Fruit fly (Drosophila melanogaster) whole organism, embryonic: Measurements from ENCODE around the gene Prosalpha6.
A peak's percentile ranks its signal among the peaks of the same experiment; 100 is the strongest.

ENCODE experiments used
- Bteb2 ChIP-seq: fragments of 200-800 bp; sonication (Bioruptor generic); optimal IDR thresholded peaks from 2 replicates; lab custom pipeline; 2016; ENCODE audit warnings: missing biosample characterization, missing genetic modification characterization
- CG1024 ChIP-seq: fragments of 200-800 bp; sonication (Bioruptor generic); IDR thresholded peaks from 2 replicates; pipeline ENCODE4 v1.3.6; 2022; ENCODE audit warnings: missing biosample characterization, missing genetic modification characterization
- CG11504 ChIP-seq: fragments of 200-800 bp; sonication (Bioruptor generic); optimal IDR thresholded peaks from 3 replicates; lab custom pipeline; 2019; ENCODE audit warnings: missing biosample characterization, mild to moderate bottlenecking, missing genetic modification characterization, moderate library complexity
- CG12942 ChIP-seq: fragments of 200-800 bp; sonication (Bioruptor generic); optimal IDR thresholded peaks from 3 replicates; lab custom pipeline; 2016; ENCODE audit warnings: missing biosample characterization, missing genetic modification characterization
- CG15011 ChIP-seq: fragments of 200-800 bp; sonication (Bioruptor generic); optimal IDR thresholded peaks from 3 replicates; lab custom pipeline; 2018; ENCODE audit warnings: missing biosample characterization, mild to moderate bottlenecking, missing genetic modification characterization
- CG15073 ChIP-seq: fragments of 200-800 bp; sonication (Bioruptor generic); optimal IDR thresholded peaks from 2 replicates; lab custom pipeline; 2016; ENCODE audit warnings: missing biosample characterization, missing genetic modification characterization
- CG16815 ChIP-seq: fragments of 200-800 bp; sonication (Bioruptor generic); optimal IDR thresholded peaks from 3 replicates; lab custom pipeline; 2017; ENCODE audit warnings: missing biosample characterization, mild to moderate bottlenecking, missing genetic modification characterization
- CG17385 ChIP-seq: fragments of 200-800 bp; sonication (Bioruptor generic); optimal IDR thresholded peaks from 3 replicates; lab custom pipeline; 2018; ENCODE audit warnings: missing biosample characterization, mild to moderate bottlenecking, missing genetic modification characterization
- CG2116 ChIP-seq: fragments of 200-800 bp; sonication (Bioruptor generic); optimal IDR thresholded peaks from 3 replicates; lab custom pipeline; 2018; ENCODE audit warnings: missing biosample characterization, mild to moderate bottlenecking, missing genetic modification characterization
- CG30431 ChIP-seq: fragments of 200-800 bp; sonication (Bioruptor generic); optimal IDR thresholded peaks from 2 replicates; lab custom pipeline; 2017; ENCODE audit warnings: missing biosample characterization, missing genetic modification characterization
- CG3163 ChIP-seq: fragments of 200-800 bp; sonication (Bioruptor generic); optimal IDR thresholded peaks from 3 replicates; lab custom pipeline; 2016; ENCODE audit warnings: missing biosample characterization, missing genetic modification characterization
- CG33213 ChIP-seq: fragments of 200-800 bp; sonication (Bioruptor generic); optimal IDR thresholded peaks from 3 replicates; lab custom pipeline; 2016; ENCODE audit warnings: missing biosample characterization, missing genetic modification characterization
- CG33557 ChIP-seq: fragments of 200-800 bp; sonication (Bioruptor generic); optimal IDR thresholded peaks from 2 replicates; lab custom pipeline; 2019; ENCODE audit warnings: missing biosample characterization, mild to moderate bottlenecking, missing genetic modification characterization, moderate library complexity
- CG3847 ChIP-seq: fragments of 200-800 bp; sonication (Bioruptor generic); IDR thresholded peaks from 2 replicates; pipeline ENCODE4 v1.3.6; 2022; ENCODE audit warnings: missing biosample characterization, missing genetic modification characterization
- CG4820 ChIP-seq: fragments of 200-800 bp; sonication (Bioruptor generic); optimal IDR thresholded peaks from 3 replicates; lab custom pipeline; 2016; ENCODE audit warnings: missing biosample characterization, missing genetic modification characterization
- CG6765 ChIP-seq: fragments of 200-800 bp; sonication (Bioruptor generic); optimal IDR thresholded peaks from 3 replicates; lab custom pipeline; 2017; ENCODE audit warnings: missing biosample characterization, mild to moderate bottlenecking, missing genetic modification characterization
- CG6813 ChIP-seq: fragments of 200-800 bp; sonication (Bioruptor generic); optimal IDR thresholded peaks from 2 replicates; lab custom pipeline; 2017; ENCODE audit warnings: missing biosample characterization, missing genetic modification characterization, mild to moderate bottlenecking, moderate library complexity, missing genetic modification reagents
- CG9932 ChIP-seq: fragments of 200-800 bp; sonication (Bioruptor generic); IDR thresholded peaks from 2 replicates; pipeline ENCODE4 v1.3.6; 2022; ENCODE audit warnings: missing biosample characterization, missing genetic modification characterization
- Elba2 ChIP-seq: fragments of 200-800 bp; sonication (Bioruptor generic); optimal IDR thresholded peaks from 3 replicates; lab custom pipeline; 2016; ENCODE audit warnings: missing biosample characterization, missing genetic modification characterization
- Hey ChIP-seq: fragments of 200-800 bp; sonication (Bioruptor generic); optimal IDR thresholded peaks from 3 replicates; lab custom pipeline; 2018; ENCODE audit warnings: missing biosample characterization, mild to moderate bottlenecking, missing genetic modification characterization
- Hmr ChIP-seq: fragments of 200-800 bp; sonication (Bioruptor generic); optimal IDR thresholded peaks from 3 replicates; lab custom pipeline; 2017; ENCODE audit warnings: mild to moderate bottlenecking, missing biosample characterization, missing genetic modification reagents, missing genetic modification characterization
- Kr ChIP-seq: fragments of 200-800 bp; sonication (Bioruptor generic); optimal IDR thresholded peaks from 2 replicates; lab custom pipeline; 2017; ENCODE audit warnings: missing biosample characterization, mild to moderate bottlenecking, missing genetic modification characterization
- Max ChIP-seq: fragments of 200-800 bp; sonication (Bioruptor generic); optimal IDR thresholded peaks from 2 replicates; lab custom pipeline; 2016; ENCODE audit warnings: missing biosample characterization, mild to moderate bottlenecking, missing genetic modification characterization
- Optix ChIP-seq: fragments of 200-800 bp; sonication (Bioruptor generic); IDR thresholded peaks from 3 replicates; pipeline ENCODE4 v1.3.6; 2022; ENCODE audit warnings: missing biosample characterization, missing genetic modification characterization
- Rx ChIP-seq: fragments of 200-800 bp; sonication (Bioruptor generic); IDR thresholded peaks from 2 replicates; pipeline ENCODE4 v1.3.6; 2022; ENCODE audit warnings: missing biosample characterization, missing genetic modification characterization
- Six4 ChIP-seq: fragments of 200-800 bp; sonication (Bioruptor generic); optimal IDR thresholded peaks from 2 replicates; lab custom pipeline; 2016; ENCODE audit warnings: missing biosample characterization, missing genetic modification characterization
- Taf1 ChIP-seq: fragments of 200-800 bp; sonication (Bioruptor generic); IDR thresholded peaks from 2 replicates; pipeline ENCODE4 v1.3.6; 2022; ENCODE audit warnings: missing biosample characterization, missing genetic modification characterization
- ase ChIP-seq: fragments of 200-800 bp; sonication (Bioruptor generic); IDR thresholded peaks from 3 replicates; pipeline ENCODE4 v1.3.6; 2022; ENCODE audit warnings: missing biosample characterization, missing genetic modification characterization
- ash1 ChIP-seq: fragments of 200-800 bp; sonication (Bioruptor generic); optimal IDR thresholded peaks from 2 replicates; lab custom pipeline; 2018; ENCODE audit warnings: missing biosample characterization, mild to moderate bottlenecking, missing genetic modification characterization
- bbx ChIP-seq: fragments of 200-800 bp; sonication (Bioruptor generic); IDR thresholded peaks from 2 replicates; pipeline ENCODE4 v1.3.6; 2022; ENCODE audit warnings: missing biosample characterization, missing genetic modification characterization; ENCODE audit not compliant: partially characterized antibody
- chif ChIP-seq, 2 experiments: fragments of 200-800 bp; sonication (Bioruptor generic); optimal IDR thresholded peaks; 3 replicates each; lab custom pipeline; 2016; ENCODE audit warnings: missing biosample characterization in 2 of 2, missing genetic modification characterization in 2 of 2
- crp ChIP-seq, 2 experiments: fragments of 200-800 bp; sonication (Bioruptor generic); optimal IDR thresholded peaks; 2 replicates in 1 of 2; 3 replicates in 1 of 2; lab custom pipeline; 2017; ENCODE audit warnings: missing biosample characterization in 2 of 2, missing genetic modification characterization in 2 of 2, mild to moderate bottlenecking in 1 of 2, moderate library complexity in 1 of 2
- cwo ChIP-seq: fragments of 200-800 bp; sonication (Bioruptor generic); optimal IDR thresholded peaks from 3 replicates; lab custom pipeline; 2017; ENCODE audit warnings: missing biosample characterization, missing genetic modification characterization, mild to moderate bottlenecking, moderate library complexity, missing genetic modification reagents
- dimm ChIP-seq: fragments of 200-800 bp; sonication (Bioruptor generic); IDR thresholded peaks from 2 replicates; pipeline ENCODE4 v1.3.6; 2022; ENCODE audit warnings: missing biosample characterization, missing genetic modification characterization
- dmrt99B ChIP-seq: fragments of 200-800 bp; sonication (Bioruptor generic); optimal IDR thresholded peaks from 2 replicates; lab custom pipeline; 2018; ENCODE audit warnings: missing biosample characterization, mild to moderate bottlenecking, missing genetic modification characterization, moderate library complexity
- emc ChIP-seq: fragments of 200-800 bp; sonication (Bioruptor generic); optimal IDR thresholded peaks from 2 replicates; lab custom pipeline; 2016; ENCODE audit warnings: missing biosample characterization, missing genetic modification characterization
- esg ChIP-seq: fragments of 200-800 bp; sonication (Bioruptor generic); conservative IDR thresholded peaks from 2 replicates; pipeline ENCODE4 v1.3.6; 2022; ENCODE audit warnings: missing biosample characterization, missing genetic modification characterization
- eyg ChIP-seq: fragments of 200-800 bp; sonication (Bioruptor generic); optimal IDR thresholded peaks from 3 replicates; lab custom pipeline; 2016; ENCODE audit warnings: missing biosample characterization, missing genetic modification characterization
- fd102C ChIP-seq: fragments of 200-800 bp; sonication (Bioruptor generic); optimal IDR thresholded peaks from 2 replicates; lab custom pipeline; 2018; ENCODE audit warnings: missing biosample characterization, mild to moderate bottlenecking, missing genetic modification characterization, moderate library complexity
- gem ChIP-seq: fragments of 200-800 bp; sonication (Bioruptor generic); optimal IDR thresholded peaks from 2 replicates; lab custom pipeline; 2019; ENCODE audit warnings: missing biosample characterization, mild to moderate bottlenecking, missing genetic modification characterization, moderate library complexity
- hbn ChIP-seq: fragments of 200-800 bp; sonication (Bioruptor generic); IDR thresholded peaks from 2 replicates; pipeline ENCODE4 v1.3.6; 2022; ENCODE audit warnings: missing biosample characterization, missing genetic modification characterization; ENCODE audit not compliant: partially characterized antibody
- lola ChIP-seq, 3 experiments: fragments of >200 bp in 2 of 3; fragments of 200-800 bp in 1 of 3; sonication (Bioruptor generic) in 1 of 3; optimal IDR thresholded peaks; 2 replicates each; lab custom pipeline; 2017 to 2019; ENCODE audit warnings: missing biosample characterization in 3 of 3, missing genetic modification characterization in 3 of 3, mild to moderate bottlenecking in 1 of 3, moderate library complexity in 1 of 3
- luna ChIP-seq: fragments of 200-800 bp; sonication (Bioruptor generic); optimal IDR thresholded peaks from 2 replicates; lab custom pipeline; 2016; ENCODE audit warnings: missing biosample characterization, missing genetic modification characterization
- mld ChIP-seq: fragments of 200-800 bp; sonication (Bioruptor generic); IDR thresholded peaks from 3 replicates; pipeline ENCODE4 v1.3.6; 2022; ENCODE audit warnings: missing biosample characterization, missing genetic modification characterization; ENCODE audit not compliant: partially characterized antibody
- pfk ChIP-seq: fragments of 200-800 bp; sonication (Bioruptor generic); optimal IDR thresholded peaks from 2 replicates; lab custom pipeline; 2018; ENCODE audit warnings: missing biosample characterization, mild to moderate bottlenecking, missing genetic modification characterization, moderate library complexity
- pnt ChIP-seq: fragments of 200-800 bp; sonication (Bioruptor generic); optimal IDR thresholded peaks from 3 replicates; lab custom pipeline; 2016; ENCODE audit warnings: missing biosample characterization, missing genetic modification characterization
- salm ChIP-seq: fragments of 200-800 bp; sonication (Bioruptor generic); optimal IDR thresholded peaks from 2 replicates; lab custom pipeline; 2018; ENCODE audit warnings: missing biosample characterization, mild to moderate bottlenecking, missing genetic modification characterization
- sim ChIP-seq: fragments of 200-800 bp; sonication (Bioruptor generic); IDR thresholded peaks from 2 replicates; pipeline ENCODE4 v1.3.6; 2022; ENCODE audit warnings: missing biosample characterization, missing genetic modification characterization
- ttk ChIP-seq: fragments of 200-800 bp; sonication (Bioruptor generic); IDR thresholded peaks from 2 replicates; pipeline ENCODE4 v2.1.2; 2022; ENCODE audit warnings: missing biosample characterization, missing genetic modification characterization
- unpg ChIP-seq: fragments of 200-800 bp; sonication (Bioruptor generic); optimal IDR thresholded peaks from 3 replicates; lab custom pipeline; 2018; ENCODE audit warnings: missing biosample characterization, mild to moderate bottlenecking, missing genetic modification characterization, moderate library complexity

Gene Prosalpha6

dm6 chr2L:10226724-10227407 lies 5.7 kb downstream of the Prosalpha6 start, which contains the start of gene CG5708 (continued):
- no peak for TF ChIP-seq CG30431 (GFP tag; lab: Kevin White, UChicago)
- TF ChIP-seq Hmr (GFP tag; lab: Kevin White, UChicago), result no peak
- TF ChIP-seq chif (GFP tag; optimal IDR thresholded peaks at IDR 0.05; lab: Kevin White, UChicago), result no peak
- no peak for TF ChIP-seq Max
- no peak for TF ChIP-seq CG3163 (GFP tag; lab: Kevin White, UChicago)
- no peak for TF ChIP-seq eyg (GFP tag; lab: Kevin White, UChicago)
- no peak for TF ChIP-seq CG15011 (GFP tag; lab: Kevin White, UChicago)
- TF ChIP-seq Optix, result no peak
- TF ChIP-seq CG6765 (GFP tag; lab: Kevin White, UChicago), result no peak
- TF ChIP-seq Bteb2 (GFP tag; lab: Kevin White, UChicago), result no peak
- no peak for TF ChIP-seq Hey
- no peak for TF ChIP-seq bbx (GFP tag; lab: Robert Waterston, UW)
- peak in 1 of 2 experiments; percentile 48 for TF ChIP-seq crp (GFP tag; optimal IDR thresholded peaks at IDR 0.05; lab: Kevin White, UChicago)
- peak; percentile 30; the same call in 1 of the 2 replicates for TF ChIP-seq hbn (GFP tag; lab: Robert Waterston, UW)
- TF ChIP-seq CG2116 (GFP tag; lab: Kevin White, UChicago), result peak; percentile 23
- TF ChIP-seq CG33213 (GFP tag; lab: Kevin White, UChicago), result no peak
- no peak for TF ChIP-seq mld (GFP tag; lab: Robert Waterston, UW)
- TF ChIP-seq CG33557 (GFP tag; lab: Kevin White, UChicago), result no peak
- no peak for TF ChIP-seq luna (GFP tag; lab: Kevin White, UChicago)
- TF ChIP-seq CG12942 (GFP tag; lab: Kevin White, UChicago), result no peak
- no peak for TF ChIP-seq CG11504 (tag; lab: Kevin White, UChicago)
- no peak for TF ChIP-seq pnt
- TF ChIP-seq CG6813 (GFP tag; lab: Kevin White, UChicago), result no peak
- TF ChIP-seq esg, result no peak
- TF ChIP-seq CG16815, result no peak
- TF ChIP-seq dmrt99B (tag; lab: Kevin White, UChicago), result no peak
- no peak for TF ChIP-seq Taf1 (GFP tag; lab: Robert Waterston, UW)
- TF ChIP-seq CG4820 (GFP tag; lab: Kevin White, UChicago), result no peak
- TF ChIP-seq Rx, result no peak
- TF ChIP-seq ttk (GFP tag; lab: Robert Waterston, UW), result no peak
- TF ChIP-seq sim (GFP tag; lab: Robert Waterston, UW), result no peak
- TF ChIP-seq dimm (GFP tag; lab: Robert Waterston, UW), result no peak
- TF ChIP-seq ase (GFP tag; lab: Robert Waterston, UW), result no peak
- no peak for TF ChIP-seq CG9932 (GFP tag; lab: Robert Waterston, UW)
- no peak for TF ChIP-seq CG15073 (GFP tag; lab: Kevin White, UChicago)
- TF ChIP-seq CG3847, result no peak
- no peak for TF ChIP-seq Elba2
- no peak for TF ChIP-seq unpg (GFP tag; lab: Kevin White, UChicago)
- peak; percentile 86 for TF ChIP-seq pfk (GFP tag; lab: Kevin White, UChicago)
- peak in 1 of 3 experiments; percentile 18 for TF ChIP-seq lola (GFP tag; optimal IDR thresholded peaks at IDR 0.05; lab: Kevin White, UChicago)
- TF ChIP-seq salm (tag; lab: Kevin White, UChicago), result no peak
- TF ChIP-seq Kr (GFP tag; lab: Kevin White, UChicago), result no peak
- no peak for TF ChIP-seq emc
- TF ChIP-seq Six4, result no peak
- no peak for TF ChIP-seq fd102C
- TF ChIP-seq CG17385 (GFP tag; lab: Kevin White, UChicago), result no peak
- no peak for TF ChIP-seq cwo (GFP tag; lab: Kevin White, UChicago)
- no peak for TF ChIP-seq ash1 (GFP tag; lab: Kevin White, UChicago)
- TF ChIP-seq CG1024, result peak; percentile 96
- peak; percentile 40 for TF ChIP-seq gem
